Fruit fly (Drosophila melanogaster) whole organism, adult: ENCODE measurements around the gene Decay.

Experiments
- CG12768 ChIP-seq: fragments of 200-800 bp; sonication (Bioruptor generic); optimal IDR thresholded peaks from 2 replicates; lab custom pipeline; 2017; ENCODE audit warnings: missing biosample characterization, missing genetic modification characterization, mild to moderate bottlenecking, moderate library complexity, missing genetic modification reagents
- CG5204 ChIP-seq: fragments of 200-800 bp; sonication (Bioruptor generic); optimal IDR thresholded peaks from 2 replicates; lab custom pipeline; 2016; ENCODE audit warnings: missing biosample characterization, missing genetic modification characterization
- Mnt ChIP-seq: fragments of 200-800 bp; sonication (Bioruptor generic); optimal IDR thresholded peaks from 2 replicates; lab custom pipeline; 2016; ENCODE audit warnings: missing biosample characterization, mild to moderate bottlenecking, missing genetic modification characterization

dm6 chr3R:16541293-16541692 is 40.4 kb upstream of the Decay start:
- TF ChIP-seq Mnt (GFP tag; lab: Kevin White, UChicago) (no peak), CG5204 (GFP tag; lab: Kevin White, UChicago) (no peak), CG12768 (GFP tag; lab: Kevin White, UChicago) (no peak)
